Fruit fly (Drosophila melanogaster): ENCODE data around the gene Hsp23.

Hsp23 gene

dm6 chr3L:9422636-9423419 is 41.1 kb downstream of the Hsp23 start, which contains the start of gene aay (continued):
- TF ChIP-seq cwo (GFP tag; optimal IDR thresholded peaks at IDR 0.05), result peak; percentile 97
- TF ChIP-seq CG31388 (GFP tag; optimal IDR thresholded peaks at IDR 0.05), result peak; percentile 96
- TF ChIP-seq CG7556 (GFP tag; optimal IDR thresholded peaks at IDR 0.05), result peak; percentile 99
- TF ChIP-seq Atf-2 (GFP tag; optimal IDR thresholded peaks at IDR 0.05), result peak; percentile 96
- TF ChIP-seq Atf3 (GFP tag; optimal IDR thresholded peaks at IDR 0.05), result peak; percentile 97
- peak in 1 of 2 experiments; percentile 96 for TF ChIP-seq Hr78 (GFP tag; optimal IDR thresholded peaks at IDR 0.05)
- peak; percentile 97 for TF ChIP-seq vfl (GFP tag; optimal IDR thresholded peaks at IDR 0.05)
- TF ChIP-seq fd64A (GFP tag; optimal IDR thresholded peaks at IDR 0.05), result peak; percentile 97
- peak; percentile 97 for TF ChIP-seq scrt (GFP tag; optimal IDR thresholded peaks at IDR 0.05)
- peak; percentile 88 to 99 for TF ChIP-seq eve (GFP tag; optimal IDR thresholded peaks at IDR 0.05)
- peak; percentile 99 for TF ChIP-seq CG4424 (GFP tag; optimal IDR thresholded peaks at IDR 0.05)
- TF ChIP-seq onecut (GFP tag; IDR thresholded peaks at IDR 0.05), result peak; percentile 95
- peak; percentile 98 for TF ChIP-seq CG3407 (GFP tag; optimal IDR thresholded peaks at IDR 0.05)
- TF ChIP-seq YL-1 (GFP tag; optimal IDR thresholded peaks at IDR 0.05), result peak; percentile 97
- TF ChIP-seq Dbx (GFP tag; IDR thresholded peaks at IDR 0.05), result peak; percentile 97
- peak; percentile 100 for TF ChIP-seq gsb-n (tag; optimal IDR thresholded peaks at IDR 0.05)
- TF ChIP-seq Sry-δ (GFP tag; optimal IDR thresholded peaks at IDR 0.05), result peak; percentile 66
- peak; percentile 17 for TF ChIP-seq pzg (GFP tag; optimal IDR thresholded peaks at IDR 0.05)
- peak; percentile 94 for TF ChIP-seq sr (GFP tag; IDR thresholded peaks at IDR 0.05)
- TF ChIP-seq Sox100B (GFP tag; optimal IDR thresholded peaks at IDR 0.05), result peak; percentile 99
- TF ChIP-seq TFAM (GFP tag; optimal IDR thresholded peaks at IDR 0.05), result peak; percentile 92
- peak; percentile 98 for TF ChIP-seq lmd (GFP tag; IDR thresholded peaks at IDR 0.05)
- TF ChIP-seq Antp (GFP tag; optimal IDR thresholded peaks at IDR 0.05), result peak; percentile 91
- TF ChIP-seq nau (GFP tag; optimal IDR thresholded peaks at IDR 0.05), result peak; percentile 98
- TF ChIP-seq CoRest (tag; optimal IDR thresholded peaks at IDR 0.05), result peak; percentile 99
- 0 out of 2 replicates have a peak, but pooled peaks have one; percentile 40 for TF ChIP-seq bbx (GFP tag; IDR thresholded peaks at IDR 0.05; ENCODE audit: partially characterized antibody)
- TF ChIP-seq CG18619 (GFP tag; optimal IDR thresholded peaks at IDR 0.05), result peak; percentile 99
- TF ChIP-seq chif (GFP tag; optimal IDR thresholded peaks at IDR 0.05), result peak; percentile 97 to 99
- peak; percentile 100 for TF ChIP-seq CG18262 (tag; optimal IDR thresholded peaks at IDR 0.05)
- peak; percentile 96 for TF ChIP-seq al (GFP tag; IDR thresholded peaks at IDR 0.05)
- TF ChIP-seq CG1792 (GFP tag; optimal IDR thresholded peaks at IDR 0.05), result peak; percentile 97
- TF ChIP-seq CG8765 (GFP tag; IDR thresholded peaks at IDR 0.05), result peak; percentile 98
- TF ChIP-seq CG11504 (tag; optimal IDR thresholded peaks at IDR 0.05), result peak; percentile 98
- TF ChIP-seq CG8281 (tag; optimal IDR thresholded peaks at IDR 0.05), result peak; percentile 94
- TF ChIP-seq Hey (tag; optimal IDR thresholded peaks at IDR 0.05), result peak; percentile 79
- TF ChIP-seq tup (GFP tag; optimal IDR thresholded peaks at IDR 0.05), result peak; percentile 97
- peak; percentile 95 for TF ChIP-seq CG1024 (GFP tag; IDR thresholded peaks at IDR 0.05)
- TF ChIP-seq Sox102F (GFP tag; optimal IDR thresholded peaks at IDR 0.05), result peak; percentile 100
- peak; percentile 98 for TF ChIP-seq gro (GFP tag; optimal IDR thresholded peaks at IDR 0.05)
- TF ChIP-seq CG7786 (GFP tag; optimal IDR thresholded peaks at IDR 0.05), result peak; percentile 97
- TF ChIP-seq bowl (GFP tag; IDR thresholded peaks at IDR 0.05), result peak; percentile 96
- TF ChIP-seq BEAF-32 (GFP tag; optimal IDR thresholded peaks at IDR 0.05), result peak; percentile 22
- peak; percentile 95 for TF ChIP-seq wdn (GFP tag; IDR thresholded peaks at IDR 0.05)
- peak; percentile 78 for TF ChIP-seq disco-r (GFP tag; optimal IDR thresholded peaks at IDR 0.05)
- peak; percentile 97 for TF ChIP-seq CG7987 (GFP tag; optimal IDR thresholded peaks at IDR 0.05)
- TF ChIP-seq Tbp (GFP tag; optimal IDR thresholded peaks at IDR 0.05), result no peak
- no peak for TF ChIP-seq CG2129 (GFP tag; IDR thresholded peaks at IDR 0.05; ENCODE audit: partially characterized antibody)
- peak; percentile 98 for TF ChIP-seq slp2 (GFP tag; optimal IDR thresholded peaks at IDR 0.05)
- TF ChIP-seq CG5245 (GFP tag; optimal IDR thresholded peaks at IDR 0.05), result peak; percentile 97

Measured in whole organism, embryonic.